Worm (Caenorhabditis elegans) whole organism, young adult: ENCODE data around the gene Y73B6BL.270.

Experiments
- F22D6.2 ChIP-seq: sonication (generic microtip); optimal IDR thresholded peaks from 2 replicates; lab custom pipeline; 2016; ENCODE audit warnings: mild to moderate bottlenecking, missing genetic modification characterization, missing compliant biosample characterization
- F23B12.7 ChIP-seq: sonication (generic microtip); optimal IDR thresholded peaks from 2 replicates; lab custom pipeline; 2017; ENCODE audit warnings: missing genetic modification characterization, mild to moderate bottlenecking, missing compliant biosample characterization, antibody characterized with exemption, moderate library complexity; ENCODE audit not compliant: insufficient read depth
- F49E8.2 ChIP-seq: sonication (generic microtip); optimal IDR thresholded peaks from 3 replicates; lab custom pipeline; 2017; ENCODE audit warnings: missing genetic modification characterization, mild to moderate bottlenecking, missing compliant biosample characterization, antibody characterized with exemption, moderate library complexity; ENCODE audit not compliant: insufficient read depth
- Y53G8AR.9 ChIP-seq: fragments of 200-800 bp; sonication (Bioruptor generic); conservative IDR thresholded peaks from 2 replicates; pipeline ENCODE4 v1.3.6; 2022; ENCODE audit warnings: missing genetic modification reagents, missing genetic modification characterization, missing compliant biosample characterization
- akir-1 ChIP-seq: fragments of 200-800 bp; sonication (Bioruptor generic); optimal IDR thresholded peaks from 2 replicates; lab custom pipeline; 2018; ENCODE audit warnings: mild to moderate bottlenecking, missing genetic modification characterization, moderate library complexity, missing compliant biosample characterization
- attf-6 ChIP-seq: fragments of 200-800 bp; sonication (Bioruptor generic); IDR thresholded peaks from 2 replicates; pipeline ENCODE4 v1.3.6; 2022; ENCODE audit warnings: missing genetic modification reagents, missing genetic modification characterization, missing compliant biosample characterization
- ceh-27 ChIP-seq: fragments of 200-800 bp; sonication (Bioruptor generic); optimal IDR thresholded peaks from 2 replicates; lab custom pipeline; 2018; ENCODE audit warnings: mild to moderate bottlenecking, missing genetic modification characterization, moderate library complexity, missing compliant biosample characterization
- egl-44 ChIP-seq: fragments of 200-800 bp; sonication (Bioruptor generic); IDR thresholded peaks from 2 replicates; pipeline ENCODE4 v1.3.6; 2022; ENCODE audit warnings: missing genetic modification reagents, missing genetic modification characterization, missing compliant biosample characterization
- gei-17 ChIP-seq: fragments of 200-800 bp; sonication (Bioruptor generic); optimal IDR thresholded peaks from 2 replicates; lab custom pipeline; 2018; ENCODE audit warnings: mild to moderate bottlenecking, missing genetic modification characterization, missing compliant biosample characterization
- hlh-26 ChIP-seq: fragments of 200-800 bp; sonication (Bioruptor generic); conservative IDR thresholded peaks from 2 replicates; pipeline ENCODE4 v1.3.6; 2022; ENCODE audit warnings: missing genetic modification reagents, missing genetic modification characterization, missing compliant biosample characterization
- hmg-20 ChIP-seq: fragments of 200-800 bp; sonication (Bioruptor generic); IDR thresholded peaks from 2 replicates; pipeline ENCODE4 v1.3.6; 2022; ENCODE audit warnings: missing genetic modification reagents, missing genetic modification characterization, missing compliant biosample characterization
- lag-1 ChIP-seq: fragments of 200-800 bp; sonication (Bioruptor generic); IDR thresholded peaks from 2 replicates; pipeline ENCODE4 v1.3.6; 2022; ENCODE audit warnings: missing genetic modification reagents, missing genetic modification characterization, missing compliant biosample characterization
- lin-26 ChIP-seq: fragments of 200-800 bp; sonication (Bioruptor generic); IDR thresholded peaks from 2 replicates; pipeline ENCODE4 v1.3.6; 2022; ENCODE audit warnings: missing genetic modification reagents, missing genetic modification characterization, missing compliant biosample characterization
- lsy-27 ChIP-seq: sonication (generic microtip); optimal IDR thresholded peaks from 2 replicates; lab custom pipeline; 2017; ENCODE audit warnings: missing genetic modification characterization, mild to moderate bottlenecking, missing compliant biosample characterization, antibody characterized with exemption, missing genotype, borderline replicate concordance; ENCODE audit not compliant: insufficient read depth
- mes-4 ChIP-seq: sonication (generic microtip); optimal IDR thresholded peaks from 2 replicates; lab custom pipeline; 2016; ENCODE audit warnings: missing genotype, missing genetic modification characterization, missing compliant biosample characterization
- mxl-1 ChIP-seq: sonication (generic microtip); optimal IDR thresholded peaks from 2 replicates; lab custom pipeline; 2016; ENCODE audit warnings: missing genetic modification characterization, missing compliant biosample characterization
- rcor-1 ChIP-seq: fragments of 200-800 bp; sonication (Bioruptor generic); IDR thresholded peaks from 2 replicates; pipeline ENCODE4 v1.3.6; 2022; ENCODE audit warnings: missing genetic modification reagents, missing genetic modification characterization, missing compliant biosample characterization
- repo-1 ChIP-seq: sonication (generic microtip); optimal IDR thresholded peaks from 2 replicates; lab custom pipeline; 2017; ENCODE audit warnings: mild to moderate bottlenecking, missing genetic modification characterization, missing compliant biosample characterization
- snpc-3.4 ChIP-seq: sonication (generic microtip); optimal IDR thresholded peaks from 2 replicates; lab custom pipeline; 2017; ENCODE audit warnings: missing genetic modification characterization, mild to moderate bottlenecking, missing compliant biosample characterization, antibody characterized with exemption, moderate library complexity, missing genotype, missing genetic modification reagents
- snpc-4 ChIP-seq, 5 experiments: fragments of 150-350 bp in 1 of 5; sonication (generic microtip) in 4 of 5; optimal IDR thresholded peaks; 2 replicates each; lab custom pipeline; 2014 to 2018; ENCODE audit warnings: missing genetic modification characterization in 5 of 5, missing biosample characterization in 3 of 5, antibody characterized with exemption in 2 of 5, mild to moderate bottlenecking in 2 of 5, missing compliant biosample characterization in 2 of 5, missing genotype in 2 of 5, moderate library complexity in 2 of 5, missing genetic modification reagents in 1 of 5
- tlf-1 ChIP-seq: fragments of 200-800 bp; sonication (Bioruptor generic); optimal IDR thresholded peaks from 2 replicates; lab custom pipeline; 2018; ENCODE audit warnings: mild to moderate bottlenecking, missing genetic modification characterization, missing compliant biosample characterization
- xnd-1 ChIP-seq: sonication (generic microtip); optimal IDR thresholded peaks from 2 replicates; lab custom pipeline; 2016; ENCODE audit warnings: missing genotype, missing genetic modification reagents, missing genetic modification characterization, missing compliant biosample characterization
- zim-3 ChIP-seq: sonication (generic microtip); optimal IDR thresholded peaks from 2 replicates; lab custom pipeline; 2017; ENCODE audit warnings: mild to moderate bottlenecking, missing genetic modification characterization, moderate library complexity, missing compliant biosample characterization

The Y73B6BL.270 gene

ce11 chrIV:6416553-6416952, 51.4 kb downstream of the Y73B6BL.270 start, which contains the start of gene Y73B6BL.22:
TSS of gene Y73B6BL.22 (minus strand) at chrIV:6416653.
- TF ChIP-seq zim-3 (tag; lab: Kevin White, UChicago) = no peak
- TF ChIP-seq egl-44 = no peak
- TF ChIP-seq tlf-1 = no peak
- TF ChIP-seq mes-4 (tag; lab: Kevin White, UChicago) = no peak
- TF ChIP-seq ceh-27 = no peak
- no peak for TF ChIP-seq Y53G8AR.9 (GFP tag; lab: Robert Waterston, UW)
- TF ChIP-seq repo-1 = no peak
- no peak for TF ChIP-seq akir-1 (GFP tag; lab: Kevin White, UChicago)
- no peak for TF ChIP-seq gei-17
- no peak for TF ChIP-seq mxl-1 (tag; lab: Kevin White, UChicago)
- no peak for TF ChIP-seq hmg-20
- TF ChIP-seq hlh-26 (GFP tag; lab: Robert Waterston, UW) = no peak
- TF ChIP-seq F23B12.7 (tag; lab: Kevin White, UChicago) = no peak
- TF ChIP-seq lag-1 = no peak
- TF ChIP-seq lsy-27 = no peak

ce11 chrIV:6417612-6418011, 52.5 kb downstream of the Y73B6BL.270 start:
- TF ChIP-seq lin-26 (GFP tag; lab: Robert Waterston, UW) (peak; percentile 38; the same call in 1 of the 2 replicates), xnd-1 (tag; lab: Kevin White, UChicago) (peak; percentile 36), F49E8.2 (tag; lab: Kevin White, UChicago) (peak; percentile 71), attf-6 (GFP tag; lab: Robert Waterston, UW) (0 out of 2 replicates have a peak, but pooled peaks have one; percentile 52), rcor-1 (GFP tag; lab: Robert Waterston, UW) (no peak), F22D6.2 (tag; lab: Kevin White, UChicago) (no peak), snpc-4 (GFP tag; optimal IDR thresholded peaks at IDR 0.05; lab: Kevin White, UChicago) (no peak), snpc-4 (tag; optimal IDR thresholded peaks at IDR 0.05; lab: Kevin White, UChicago) (peak in 1 of 4 experiments; percentile 55), snpc-3.4 (tag; lab: Kevin White, UChicago) (peak; percentile 36)
